Worm (Caenorhabditis elegans): ENCODE results near the gene gmeb-1.

Gene gmeb-1

DNA sequence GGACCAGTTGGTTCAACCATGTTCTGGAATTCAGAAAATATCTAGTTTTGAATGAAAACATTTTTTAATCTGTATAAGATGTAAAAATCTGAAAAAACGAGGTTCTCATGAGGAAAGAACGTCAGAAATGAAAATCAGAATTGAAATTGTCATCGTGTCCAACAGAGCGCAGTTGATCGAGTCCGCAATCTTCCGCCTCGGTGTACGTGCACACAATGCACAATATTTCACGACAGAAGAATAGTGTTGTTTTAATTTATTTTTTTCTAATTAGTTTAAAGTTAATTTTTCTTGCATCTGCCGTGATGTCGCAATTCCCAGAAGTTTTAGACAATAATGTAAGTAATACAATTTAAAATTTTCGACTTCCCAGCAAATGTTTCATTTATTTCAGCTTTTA lies 24.3 kb downstream of the gmeb-1 start, which contains the start of gene nfyc-1:
nfyc-1 (plus strand) TSS at position 268 of the 400 bp plus-strand sequence.
- TF ChIP-seq ZK185.1 (tag; optimal IDR thresholded peaks at IDR 0.05; ENCODE audit: poor library complexity, severe bottlenecking) (peak; percentile 26), snpc-3.4 (tag; optimal IDR thresholded peaks at IDR 0.05) (no peak), lin-35 (GFP tag; optimal IDR thresholded peaks at IDR 0.05) (peak in 1 of 3 experiments; percentile 57), dpff-1 (tag; optimal IDR thresholded peaks at IDR 0.05) (no peak), nhr-90 (tag; optimal IDR thresholded peaks at IDR 0.05) (no peak), efl-1 (GFP tag; optimal IDR thresholded peaks at IDR 0.05) (peak; percentile 27), cebp-1 (GFP tag; IDR thresholded peaks at IDR 0.05) (no peak), cebp-1 (tag; optimal IDR thresholded peaks at IDR 0.05) (peak; percentile 10), let-607 (tag; optimal IDR thresholded peaks at IDR 0.05) (peak in 1 of 2 experiments; percentile 19), hmg-20 (GFP tag; IDR thresholded peaks at IDR 0.05) (no peak), rcor-1 (GFP tag; IDR thresholded peaks at IDR 0.05) (peak; percentile 41; the same call in 1 of the 2 replicates), D2030.7 (GFP tag; IDR thresholded peaks at IDR 0.05) (peak; percentile 66), F52B5.7 (tag; optimal IDR thresholded peaks at IDR 0.05) (no peak), mcd-1 (GFP tag; IDR thresholded peaks at IDR 0.05) (peak; percentile 81), F10E7.11 (tag; optimal IDR thresholded peaks at IDR 0.05) (no peak), lin-40 (tag; optimal IDR thresholded peaks at IDR 0.05) (peak; percentile 27), dox-1 (GFP tag; IDR thresholded peaks at IDR 0.05) (peak; percentile 41; the same call in 1 of the 2 replicates), ceh-27 (GFP tag; optimal IDR thresholded peaks at IDR 0.05) (peak; percentile 7), sptf-2 (GFP tag; optimal IDR thresholded peaks at IDR 0.05) (no peak), dpl-1 (GFP tag; optimal IDR thresholded peaks at IDR 0.05) (peak; percentile 17), snpc-4 (GFP tag; optimal IDR thresholded peaks at IDR 0.05) (no peak), snpc-4 (tag; optimal IDR thresholded peaks at IDR 0.05) (peak in 2 of 4 experiments; percentile 4 to 37), K11D2.4 (GFP tag; IDR thresholded peaks at IDR 0.05) (no peak), madf-6 (GFP tag; IDR thresholded peaks at IDR 0.05) (peak; percentile 44; the same call in 1 of the 2 replicates), Y53G8AR.9 (GFP tag; conservative IDR thresholded peaks at IDR 0.05) (no peak)

DNA sequence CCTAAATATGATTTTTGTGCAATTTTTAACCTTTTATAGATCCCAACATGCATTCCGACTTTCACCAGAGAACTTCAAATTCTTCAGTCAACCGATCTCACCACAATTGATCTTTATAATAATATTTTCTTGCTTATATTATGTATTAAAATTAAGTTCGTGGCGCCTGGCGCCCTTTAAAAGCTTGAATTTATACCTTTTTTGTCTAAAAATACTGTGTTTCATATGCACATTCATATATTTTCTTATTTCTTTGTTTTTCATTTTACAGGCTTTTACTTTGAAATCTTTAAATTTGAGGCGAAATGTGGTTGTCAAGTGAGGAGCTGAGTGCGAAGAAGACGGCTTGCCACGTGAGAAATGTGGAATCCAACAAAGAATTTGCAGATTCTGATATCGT lies 25.4 kb downstream of the gmeb-1 start, which contains the start of gene rpoa-49:
rpoa-49 (plus strand) TSS at position 301 of the 400 bp plus-strand sequence.
- TF ChIP-seq ztf-25 (GFP tag; IDR thresholded peaks at IDR 0.05) (no peak), mes-4 (tag; optimal IDR thresholded peaks at IDR 0.05) (no peak), nhr-120 (GFP tag; IDR thresholded peaks at IDR 0.05) (no peak), egrh-3 (GFP tag; IDR thresholded peaks at IDR 0.05) (no peak), chd-7 (tag; optimal IDR thresholded peaks at IDR 0.05) (no peak), F57C9.4 (tag; optimal IDR thresholded peaks at IDR 0.05) (no peak), ceh-91 (GFP tag; IDR thresholded peaks at IDR 0.05) (no peak), nfya-2 (GFP tag; IDR thresholded peaks at IDR 0.05) (no peak), rpc-1 (optimal IDR thresholded peaks at IDR 0.05) (no peak), rpc-1 (tag; optimal IDR thresholded peaks at IDR 0.05) (no peak), F52B5.7 (tag; optimal IDR thresholded peaks at IDR 0.05) (no peak), attf-6 (GFP tag; IDR thresholded peaks at IDR 0.05) (no peak), die-1 (tag; optimal IDR thresholded peaks at IDR 0.05) (no peak), F55B11.4 (tag; optimal IDR thresholded peaks at IDR 0.05; ENCODE audit: borderline replicate concordance, insufficient read depth) (no peak), mel-28 (tag; optimal IDR thresholded peaks at IDR 0.05; ENCODE audit: borderline replicate concordance) (no peak), him-1 (tag; optimal IDR thresholded peaks at IDR 0.05) (no peak)

All from whole organism, young adult.